Fruit fly (Drosophila melanogaster): Measurements from ENCODE around the gene nrv1.

The nrv1 gene

DNA sequence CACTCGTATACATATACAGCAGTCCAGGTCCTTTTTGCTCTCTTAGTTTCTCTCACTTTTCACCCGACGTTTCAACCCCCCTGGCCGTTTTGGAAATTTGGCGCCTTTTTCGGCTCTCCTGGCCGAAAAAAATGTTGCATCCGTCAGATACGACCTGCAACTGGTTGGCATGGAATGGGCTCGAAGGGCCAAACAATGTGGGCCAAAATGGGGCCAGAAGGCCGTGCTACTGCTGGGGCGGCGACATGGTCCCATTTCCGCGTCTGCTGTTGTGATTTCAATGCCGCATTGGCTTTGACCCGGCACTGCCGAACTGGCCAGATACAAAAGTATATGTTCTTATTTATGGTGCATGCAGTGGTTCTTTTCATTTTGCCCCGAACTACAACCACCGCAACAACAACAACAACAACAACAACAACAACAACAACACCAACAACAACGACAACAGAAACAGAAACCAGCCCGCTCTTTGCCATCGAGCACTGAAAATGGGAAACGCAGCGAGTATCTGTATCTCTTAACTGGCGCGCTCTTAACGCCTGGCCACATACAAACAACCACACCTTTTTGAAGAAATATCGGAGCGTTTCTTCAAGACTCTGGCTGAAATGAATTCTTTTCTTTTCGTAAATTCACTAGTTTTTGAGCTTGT, 7.2 kb upstream of the nrv1 start (continued):
- TF ChIP-seq CG18599 (GFP tag; optimal IDR thresholded peaks at IDR 0.05): no peak
- TF ChIP-seq so (GFP tag; IDR thresholded peaks at IDR 0.05): 0 out of 3 replicates have a peak, but pooled peaks have one; percentile 17
- TF ChIP-seq CG4360 (GFP tag; IDR thresholded peaks at IDR 0.05): peak; percentile 98
- no peak for TF ChIP-seq CG12391 (tag; optimal IDR thresholded peaks at IDR 0.05)

DNA sequence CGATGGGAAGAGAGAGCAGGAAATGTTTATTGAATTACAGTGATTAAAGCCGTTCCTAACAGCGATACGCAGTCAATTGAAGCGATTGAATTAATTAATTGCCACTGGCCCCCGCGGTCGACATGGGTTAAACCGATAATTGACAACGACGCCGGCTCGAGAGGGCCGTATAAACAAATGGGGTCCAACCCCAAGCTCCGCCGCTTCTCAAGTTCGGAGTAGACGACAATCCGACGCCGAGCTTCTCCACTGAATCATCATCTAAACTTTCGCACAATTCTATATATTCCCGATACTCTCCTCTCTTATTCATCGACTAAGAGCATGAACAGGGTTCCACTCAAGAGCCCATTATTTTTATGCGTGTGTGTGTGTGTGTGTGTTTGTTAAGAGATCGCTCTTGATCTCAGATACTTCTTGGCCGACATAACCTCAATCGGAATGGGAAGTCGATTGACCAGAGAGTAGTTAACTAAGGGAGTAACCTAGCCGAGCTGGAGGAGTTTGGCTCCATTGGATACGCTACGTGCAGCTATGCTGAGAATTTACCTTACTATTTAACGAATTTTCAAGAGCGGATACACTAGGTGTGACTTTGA, 5.3 kb upstream of the nrv1 start:
- TF ChIP-seq Med (GFP tag): peak; percentile 49
- TF ChIP-seq CG4360 (GFP tag; IDR thresholded peaks at IDR 0.05): peak; percentile 29; the same call in 1 of the 2 replicates
- TF ChIP-seq HmgZ (tag; optimal IDR thresholded peaks at IDR 0.05): peak; percentile 17
- TF ChIP-seq Lpt (GFP tag; optimal IDR thresholded peaks at IDR 0.05): no peak
- peak; percentile 25; the same call in 1 of the 3 replicates for TF ChIP-seq CG34422 (GFP tag; IDR thresholded peaks at IDR 0.05)
- TF ChIP-seq chinmo (GFP tag; IDR thresholded peaks at IDR 0.05; ENCODE audit: partially characterized antibody): 0 out of 4 replicates have a peak, but pooled peaks have one; percentile 72
- TF ChIP-seq CG11723 (GFP tag; optimal IDR thresholded peaks at IDR 0.05): no peak
- TF ChIP-seq CG34376 (GFP tag; optimal IDR thresholded peaks at IDR 0.05): peak; percentile 10
- TF ChIP-seq Deaf1 (tag; optimal IDR thresholded peaks at IDR 0.05): peak; percentile 6
- TF ChIP-seq CG17385 (GFP tag; optimal IDR thresholded peaks at IDR 0.05): peak; percentile 11
- peak; percentile 98 for TF ChIP-seq bigmax (GFP tag; optimal IDR thresholded peaks at IDR 0.05)
- peak; percentile 34 for TF ChIP-seq CG5180 (GFP tag; optimal IDR thresholded peaks at IDR 0.05)
- no peak for TF ChIP-seq pho (GFP tag; optimal IDR thresholded peaks at IDR 0.05)
- peak; percentile 43 for TF ChIP-seq CG12769 (tag; optimal IDR thresholded peaks at IDR 0.05)
- peak; percentile 67 for TF ChIP-seq pros (GFP tag; optimal IDR thresholded peaks at IDR 0.05)
- no peak for TF ChIP-seq Antp (GFP tag; optimal IDR thresholded peaks at IDR 0.05)
- TF ChIP-seq wor (GFP tag; IDR thresholded peaks at IDR 0.05): no peak
- TF ChIP-seq CG10366 (GFP tag; IDR thresholded peaks at IDR 0.05): no peak
- TF ChIP-seq z (GFP tag; IDR thresholded peaks at IDR 0.05): peak; percentile 97
- no peak for TF ChIP-seq unpg (GFP tag; optimal IDR thresholded peaks at IDR 0.05)
- peak; percentile 79 for TF ChIP-seq cg (GFP tag; optimal IDR thresholded peaks at IDR 0.05)
- TF ChIP-seq CrebB (tag; optimal IDR thresholded peaks at IDR 0.05): peak; percentile 42
- no peak for TF ChIP-seq zfh1 (GFP tag; IDR thresholded peaks at IDR 0.05)
- peak; percentile 4 for TF ChIP-seq gsb-n (tag; optimal IDR thresholded peaks at IDR 0.05)
- 0 out of 2 replicates have a peak, but pooled peaks have one; percentile 35 for TF ChIP-seq seq (GFP tag; IDR thresholded peaks at IDR 0.05)
- no peak for TF ChIP-seq CG16863 (GFP tag; optimal IDR thresholded peaks at IDR 0.05)
- TF ChIP-seq HLH4C (GFP tag; IDR thresholded peaks at IDR 0.05; ENCODE audit: partially characterized antibody): no peak
- TF ChIP-seq kni (GFP tag; optimal IDR thresholded peaks at IDR 0.05): peak; percentile 66
- peak; percentile 51 for TF ChIP-seq CG13287 (GFP tag; IDR thresholded peaks at IDR 0.05; ENCODE audit: partially characterized antibody)
- no peak for TF ChIP-seq mirr (GFP tag; optimal IDR thresholded peaks at IDR 0.05)
- peak; percentile 99 for TF ChIP-seq CG3163 (GFP tag; optimal IDR thresholded peaks at IDR 0.05)
- peak; percentile 27 for TF ChIP-seq sug (tag; optimal IDR thresholded peaks at IDR 0.05)
- peak; percentile 73 for TF ChIP-seq chm (GFP tag; IDR thresholded peaks at IDR 0.05)
- peak; percentile 57 for TF ChIP-seq sd (tag; optimal IDR thresholded peaks at IDR 0.05)
- 0 out of 3 replicates have a peak, but pooled peaks have one; percentile 4 for TF ChIP-seq zen2 (GFP tag; IDR thresholded peaks at IDR 0.05; ENCODE audit: partially characterized antibody)
- peak; percentile 14 for TF ChIP-seq CG17568 (GFP tag; optimal IDR thresholded peaks at IDR 0.05)
- peak; percentile 83 to 93 for TF ChIP-seq Trl (optimal IDR thresholded peaks at IDR 0.05)
- no peak for TF ChIP-seq Trl (GFP tag; optimal IDR thresholded peaks at IDR 0.05)
- TF ChIP-seq CG9932 (GFP tag; IDR thresholded peaks at IDR 0.05): 0 out of 2 replicates have a peak, but pooled peaks have one; percentile 19
